Worm (Caenorhabditis elegans): Measurements from ENCODE around the gene rha-2.

DNA sequence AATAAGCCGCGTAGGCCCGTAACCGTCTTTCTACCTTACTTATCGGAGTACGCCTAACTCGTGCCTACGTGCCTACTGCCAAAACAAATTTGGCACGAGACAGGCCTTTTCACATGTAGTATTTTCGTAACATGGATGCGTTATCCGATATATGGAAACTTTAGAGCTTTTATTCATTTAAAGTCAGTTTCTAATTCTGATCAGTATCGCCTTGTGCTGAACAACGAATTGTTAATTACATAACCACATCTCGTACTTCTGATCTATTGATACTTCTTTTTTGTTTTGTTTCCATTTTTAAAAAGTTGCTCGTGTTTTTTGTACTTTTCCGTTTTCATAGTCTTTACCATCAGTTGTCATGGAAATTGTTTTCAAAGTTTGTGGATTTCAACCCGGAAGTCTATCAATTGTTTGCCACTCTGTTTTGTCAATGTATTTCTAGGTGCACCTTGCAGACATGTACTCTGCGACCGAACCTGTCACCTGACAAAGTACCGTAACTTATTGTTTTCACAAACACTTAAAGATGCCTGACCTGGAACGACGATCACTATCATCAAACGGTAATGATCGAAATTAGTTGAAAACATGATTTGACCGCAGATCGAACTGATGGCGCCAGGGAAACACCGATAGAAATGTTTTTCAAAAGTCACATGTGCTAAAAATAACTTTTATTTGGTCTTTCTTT is 43.5 kb upstream of the rha-2 start:
- TF ChIP-seq fos-1 (tag; optimal IDR thresholded peaks at IDR 0.05) (no peak), lin-15B (tag; optimal IDR thresholded peaks at IDR 0.05) (no peak), snpc-4 (tag; optimal IDR thresholded peaks at IDR 0.05) (no peak), pqm-1 (tag; optimal IDR thresholded peaks at IDR 0.05) (no peak), unc-62 (GFP tag; optimal IDR thresholded peaks at IDR 0.05) (no peak), nfya-1 (tag; optimal IDR thresholded peaks at IDR 0.05; ENCODE audit: insufficient read depth) (no peak), elt-3 (tag; optimal IDR thresholded peaks at IDR 0.05) (no peak), ceh-28 (tag; optimal IDR thresholded peaks at IDR 0.05) (no peak), skn-1 (tag; optimal IDR thresholded peaks at IDR 0.05) (no peak), mdl-1 (tag; optimal IDR thresholded peaks at IDR 0.05) (no peak), jun-1 (tag; optimal IDR thresholded peaks at IDR 0.05) (no peak)

Measured in whole organism, L3 larva.